Fruit fly (Drosophila melanogaster) whole organism, adult: Measurements from ENCODE around the gene CG31274.

Experiments
- CG11617 ChIP-seq: fragments of 200-800 bp; sonication (Bioruptor generic); optimal IDR thresholded peaks from 2 replicates; lab custom pipeline; 2017; ENCODE audit warnings: mild to moderate bottlenecking, missing biosample characterization, missing genetic modification reagents, missing genetic modification characterization
- CG12768 ChIP-seq: fragments of 200-800 bp; sonication (Bioruptor generic); optimal IDR thresholded peaks from 2 replicates; lab custom pipeline; 2017; ENCODE audit warnings: missing biosample characterization, missing genetic modification characterization, mild to moderate bottlenecking, moderate library complexity, missing genetic modification reagents
- CG14711 ChIP-seq: fragments of 200-800 bp; sonication (Bioruptor generic); optimal IDR thresholded peaks from 2 replicates; lab custom pipeline; 2018; ENCODE audit warnings: missing biosample characterization, mild to moderate bottlenecking, missing genetic modification characterization, moderate library complexity
- CG1620 ChIP-seq: fragments of 200-800 bp; sonication (Bioruptor generic); optimal IDR thresholded peaks from 2 replicates; lab custom pipeline; 2016; ENCODE audit warnings: missing biosample characterization, missing genetic modification characterization
- CG33017 ChIP-seq: fragments of 200-800 bp; sonication (Bioruptor generic); optimal IDR thresholded peaks from 2 replicates; lab custom pipeline; 2018; ENCODE audit warnings: missing biosample characterization, mild to moderate bottlenecking, missing genetic modification characterization, moderate library complexity
- CG5204 ChIP-seq: fragments of 200-800 bp; sonication (Bioruptor generic); optimal IDR thresholded peaks from 2 replicates; lab custom pipeline; 2016; ENCODE audit warnings: missing biosample characterization, missing genetic modification characterization
- CG7045 ChIP-seq: fragments of 200-800 bp; sonication (Bioruptor generic); optimal IDR thresholded peaks from 2 replicates; lab custom pipeline; 2017; ENCODE audit warnings: missing biosample characterization, mild to moderate bottlenecking, missing genetic modification characterization
- CG7101 ChIP-seq: fragments of 200-800 bp; sonication (Bioruptor generic); optimal IDR thresholded peaks from 2 replicates; lab custom pipeline; 2018; ENCODE audit warnings: missing biosample characterization, mild to moderate bottlenecking, missing genetic modification characterization, moderate library complexity
- Clk ChIP-seq: fragments of 200-800 bp; sonication (Bioruptor generic); optimal IDR thresholded peaks from 2 replicates; lab custom pipeline; 2017; ENCODE audit warnings: missing biosample characterization, missing genetic modification characterization
- Crg-1 ChIP-seq: fragments of 200-800 bp; sonication (Bioruptor generic); optimal IDR thresholded peaks from 2 replicates; lab custom pipeline; 2016; ENCODE audit warnings: missing biosample characterization, missing genetic modification characterization
- Hr96 ChIP-seq: fragments of 200-800 bp; sonication (Bioruptor generic); optimal IDR thresholded peaks from 2 replicates; lab custom pipeline; 2016; ENCODE audit warnings: missing biosample characterization, missing genetic modification characterization
- Mnt ChIP-seq: fragments of 200-800 bp; sonication (Bioruptor generic); optimal IDR thresholded peaks from 2 replicates; lab custom pipeline; 2016; ENCODE audit warnings: missing biosample characterization, mild to moderate bottlenecking, missing genetic modification characterization
- bab1 ChIP-seq: fragments of 200-800 bp; sonication (Bioruptor generic); optimal IDR thresholded peaks from 3 replicates; lab custom pipeline; 2019; ENCODE audit warnings: missing biosample characterization, mild to moderate bottlenecking, missing genetic modification characterization, moderate library complexity
- cic ChIP-seq: fragments of 200-800 bp; sonication (Bioruptor generic); optimal IDR thresholded peaks from 2 replicates; lab custom pipeline; 2017; ENCODE audit warnings: missing biosample characterization, mild to moderate bottlenecking, missing genetic modification characterization, moderate library complexity
- cnc ChIP-seq, 2 experiments: fragments of >200 bp; optimal IDR thresholded peaks; 2 replicates each; lab custom pipeline; 2017
- kay ChIP-seq: fragments of 200-800 bp; sonication (Bioruptor generic); peaks from one replicate; lab custom pipeline; 2016; ENCODE audit warnings: missing biosample characterization, missing genetic modification characterization, borderline replicate concordance
- ovo ChIP-seq: fragments of 200-800 bp; sonication (Bioruptor generic); optimal IDR thresholded peaks from 2 replicates; lab custom pipeline; 2016; ENCODE audit warnings: missing biosample characterization, missing genetic modification characterization
- pad ChIP-seq: fragments of 200-800 bp; sonication (Bioruptor generic); optimal IDR thresholded peaks from 3 replicates; lab custom pipeline; 2017; ENCODE audit warnings: missing biosample characterization, missing genetic modification characterization, mild to moderate bottlenecking, moderate library complexity, missing genetic modification reagents
- tj ChIP-seq: fragments of 200-800 bp; sonication (Bioruptor generic); optimal IDR thresholded peaks from 3 replicates; lab custom pipeline; 2017; ENCODE audit warnings: missing biosample characterization, mild to moderate bottlenecking, missing genetic modification characterization, moderate library complexity
- toe ChIP-seq: fragments of 200-800 bp; sonication (Bioruptor generic); optimal IDR thresholded peaks from 2 replicates; lab custom pipeline; 2016; ENCODE audit warnings: missing biosample characterization, missing genetic modification characterization

The CG31274 gene

dm6 chr3R:17002218-17003110, 9.6 kb downstream of the CG31274 start, which contains the start of the genes Sf3a1 and Irc:
Sf3a1 (minus strand) TSS chr3R:17002355.
Irc (plus strand) TSS chr3R:17002875.
- peak; percentile 45 for TF ChIP-seq bab1 (GFP tag; lab: Kevin White, UChicago)
- TF ChIP-seq CG7045 (GFP tag; lab: Kevin White, UChicago): no peak
- TF ChIP-seq Clk: no peak
- no peak for TF ChIP-seq CG33017 (tag; lab: Kevin White, UChicago)
- peak; percentile 87 for TF ChIP-seq cic (GFP tag; lab: Kevin White, UChicago)
- peak; percentile 25 for TF ChIP-seq Hr96 (GFP tag; lab: Kevin White, UChicago)
- TF ChIP-seq kay (GFP tag; lab: Kevin White, UChicago): peak; percentile 94
- peak; percentile 73 for TF ChIP-seq CG12768 (GFP tag; lab: Kevin White, UChicago)
- no peak for TF ChIP-seq ovo (GFP tag; lab: Kevin White, UChicago)
- peak; percentile 44 for TF ChIP-seq Mnt (GFP tag; lab: Kevin White, UChicago)
- peak; percentile 19 for TF ChIP-seq Crg-1
- no peak for TF ChIP-seq tj
- no peak for TF ChIP-seq toe (GFP tag; lab: Kevin White, UChicago)
- no peak for TF ChIP-seq CG5204 (GFP tag; lab: Kevin White, UChicago)
- no peak for TF ChIP-seq cnc (optimal IDR thresholded peaks at IDR 0.05; lab: Kevin White, UChicago)
- peak; percentile 20 for TF ChIP-seq CG7101 (tag; lab: Kevin White, UChicago)
- TF ChIP-seq CG11617: no peak
- TF ChIP-seq CG14711 (tag; lab: Kevin White, UChicago): no peak
- TF ChIP-seq pad (GFP tag; lab: Kevin White, UChicago): no peak
- TF ChIP-seq CG1620 (GFP tag; lab: Kevin White, UChicago): peak; percentile 26

- TF ChIP-seq CG1620 (GFP tag; lab: Kevin White, UChicago): no peak
- TF ChIP-seq tj: no peak
- no peak for TF ChIP-seq kay (GFP tag; lab: Kevin White, UChicago)
Measured at dm6 chr3R:17003468-17003867, 10.7 kb downstream of the CG31274 start.

dm6 chr3R:17007336-17007735, 14.5 kb downstream of the CG31274 start:
- no peak for TF ChIP-seq CG7045 (GFP tag; lab: Kevin White, UChicago)
- TF ChIP-seq Hr96 (GFP tag; lab: Kevin White, UChicago): no peak

- TF ChIP-seq cic (GFP tag; lab: Kevin White, UChicago): peak; percentile 20
- no peak for TF ChIP-seq Mnt (GFP tag; lab: Kevin White, UChicago)
- peak; percentile 46 for TF ChIP-seq kay (GFP tag; lab: Kevin White, UChicago)
Measured at dm6 chr3R:17008018-17008674, 15.3 kb downstream of the CG31274 start, which contains the start of gene CG8907. CG8907 (plus strand) TSS chr3R:17008269.

- TF ChIP-seq CG7101 (tag; lab: Kevin White, UChicago): no peak
Measured at dm6 chr3R:17008675-17009022, 15.8 kb downstream of the CG31274 start.

- TF ChIP-seq Mnt (GFP tag; lab: Kevin White, UChicago): no peak
- no peak for TF ChIP-seq Hr96 (GFP tag; lab: Kevin White, UChicago)
- TF ChIP-seq cnc (optimal IDR thresholded peaks at IDR 0.05; lab: Kevin White, UChicago): no peak
- no peak for TF ChIP-seq toe (GFP tag; lab: Kevin White, UChicago)
- TF ChIP-seq bab1 (GFP tag; lab: Kevin White, UChicago): no peak
- no peak for TF ChIP-seq kay (GFP tag; lab: Kevin White, UChicago)
- no peak for TF ChIP-seq CG12768 (GFP tag; lab: Kevin White, UChicago)
- no peak for TF ChIP-seq CG1620 (GFP tag; lab: Kevin White, UChicago)
- no peak for TF ChIP-seq CG7045 (GFP tag; lab: Kevin White, UChicago)
- no peak for TF ChIP-seq CG33017 (tag; lab: Kevin White, UChicago)
- TF ChIP-seq Clk: no peak
- TF ChIP-seq Crg-1: no peak
- no peak for TF ChIP-seq tj
- TF ChIP-seq CG11617: no peak
- no peak for TF ChIP-seq ovo (GFP tag; lab: Kevin White, UChicago)
- no peak for TF ChIP-seq cic (GFP tag; lab: Kevin White, UChicago)
- no peak for TF ChIP-seq CG7101 (tag; lab: Kevin White, UChicago)
- no peak for TF ChIP-seq CG5204 (GFP tag; lab: Kevin White, UChicago)
- TF ChIP-seq CG14711 (tag; lab: Kevin White, UChicago): no peak
- no peak for TF ChIP-seq pad (GFP tag; lab: Kevin White, UChicago)
Measured at dm6 chr3R:17014276-17014675, 21.5 kb downstream of the CG31274 start, which contains the start of gene Pxd. Pxd (plus strand) TSS chr3R:17014576.
